Worm (Caenorhabditis elegans): ENCODE measurements around the gene ZK795.2.
A peak's percentile ranks its signal among the peaks of the same experiment; 100 is the strongest.

DNA sequence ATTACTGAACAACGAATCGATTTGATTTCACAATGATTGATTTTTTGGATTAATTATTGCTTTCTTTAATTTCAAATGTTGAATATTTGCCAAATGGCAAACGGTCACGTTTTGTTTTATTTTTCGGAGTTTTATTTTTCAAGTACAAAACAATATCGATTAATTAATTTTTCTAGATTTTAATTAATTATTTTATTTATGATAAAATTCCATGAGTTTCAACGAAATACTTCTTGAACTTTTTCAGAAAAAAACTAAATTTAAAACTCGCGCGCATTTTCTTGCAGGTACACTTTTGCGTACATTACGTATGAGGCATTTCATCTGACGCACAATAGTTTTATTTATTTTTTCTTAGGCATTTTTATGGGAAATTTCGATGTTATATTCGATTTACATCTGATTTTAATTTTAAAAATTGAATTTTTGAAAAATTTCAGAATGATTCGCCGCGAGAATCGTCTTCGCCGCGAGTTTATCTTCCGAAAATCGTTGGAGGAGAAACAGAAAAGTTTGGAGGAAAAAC lies at the start of gene ZK795.2, which contains the start of gene ZK795.3:
- TF ChIP-seq W03F9.2 (tag; optimal IDR thresholded peaks at IDR 0.05) (peak; percentile 70), dao-5 (tag; optimal IDR thresholded peaks at IDR 0.05) (no peak)

All from whole organism, L4/young adult.